Fruit fly (Drosophila melanogaster) whole organism, embryonic: ENCODE measurements around the gene CG16959.

Source experiments
- BEAF-32 ChIP-seq: fragments of 200-800 bp; sonication (Bioruptor generic); optimal IDR thresholded peaks from 3 replicates; lab custom pipeline; 2017; ENCODE audit warnings: missing biosample characterization, missing genetic modification characterization, mild to moderate bottlenecking, moderate library complexity, missing genetic modification reagents
- CG10543 ChIP-seq: fragments of 200-800 bp; sonication (Bioruptor generic); optimal IDR thresholded peaks from 3 replicates; lab custom pipeline; 2017; ENCODE audit warnings: missing biosample characterization, mild to moderate bottlenecking, missing genetic modification characterization, moderate library complexity
- CG12071 ChIP-seq: fragments of 200-800 bp; sonication (Bioruptor generic); optimal IDR thresholded peaks from 3 replicates; lab custom pipeline; 2018; ENCODE audit warnings: missing biosample characterization, mild to moderate bottlenecking, missing genetic modification characterization
- CG12744 ChIP-seq: fragments of 200-800 bp; sonication (Bioruptor generic); optimal IDR thresholded peaks from 2 replicates; lab custom pipeline; 2016; ENCODE audit warnings: missing biosample characterization, missing genetic modification characterization
- CG12769 ChIP-seq: fragments of 200-800 bp; sonication (Bioruptor generic); optimal IDR thresholded peaks from 2 replicates; lab custom pipeline; 2019; ENCODE audit warnings: missing biosample characterization, mild to moderate bottlenecking, missing genetic modification characterization, moderate library complexity
- CG13287 ChIP-seq: fragments of 200-800 bp; sonication (Bioruptor generic); IDR thresholded peaks from 2 replicates; pipeline ENCODE4 v1.3.6; 2022; ENCODE audit warnings: missing biosample characterization, missing genetic modification characterization; ENCODE audit not compliant: partially characterized antibody
- CG13424 ChIP-seq: fragments of 200-800 bp; sonication (Bioruptor generic); optimal IDR thresholded peaks from 2 replicates; lab custom pipeline; 2019; ENCODE audit warnings: missing biosample characterization, mild to moderate bottlenecking, missing genetic modification characterization, moderate library complexity
- CG13894 ChIP-seq: fragments of 200-800 bp; sonication (Bioruptor generic); optimal IDR thresholded peaks from 3 replicates; lab custom pipeline; 2018; ENCODE audit warnings: missing biosample characterization, mild to moderate bottlenecking, missing genetic modification characterization, moderate library complexity
- CG14667 ChIP-seq: fragments of 200-800 bp; sonication (Bioruptor generic); IDR thresholded peaks from 2 replicates; pipeline ENCODE4 v1.3.6; 2022; ENCODE audit warnings: missing biosample characterization, missing genetic modification characterization
- CG14860 ChIP-seq: fragments of 200-800 bp; sonication (Bioruptor generic); IDR thresholded peaks from 3 replicates; pipeline ENCODE4 v1.3.6; 2022; ENCODE audit warnings: missing biosample characterization, missing genetic modification characterization; ENCODE audit not compliant: partially characterized antibody
- CG15696 ChIP-seq: fragments of 200-800 bp; sonication (Bioruptor generic); optimal IDR thresholded peaks from 2 replicates; lab custom pipeline; 2019; ENCODE audit warnings: missing biosample characterization, mild to moderate bottlenecking, missing genetic modification characterization, moderate library complexity
- CG1603 ChIP-seq: fragments of 200-800 bp; sonication (Bioruptor generic); optimal IDR thresholded peaks from 2 replicates; lab custom pipeline; 2019; ENCODE audit warnings: missing biosample characterization, mild to moderate bottlenecking, missing genetic modification characterization, moderate library complexity
- CG17568 ChIP-seq: fragments of 200-800 bp; sonication (Bioruptor generic); optimal IDR thresholded peaks from 2 replicates; lab custom pipeline; 2018; ENCODE audit warnings: missing biosample characterization, mild to moderate bottlenecking, missing genetic modification characterization, moderate library complexity
- CG2202 ChIP-seq: fragments of 200-800 bp; sonication (Bioruptor generic); optimal IDR thresholded peaks from 2 replicates; lab custom pipeline; 2018; ENCODE audit warnings: missing biosample characterization, mild to moderate bottlenecking, missing genetic modification characterization
- CG32532 ChIP-seq: fragments of 200-800 bp; sonication (Bioruptor generic); IDR thresholded peaks from 2 replicates; pipeline ENCODE4 v1.3.6; 2022; ENCODE audit warnings: missing biosample characterization, missing genetic modification characterization
- CG32772 ChIP-seq: fragments of 200-800 bp; sonication (Bioruptor generic); IDR thresholded peaks from 2 replicates; pipeline ENCODE4 v1.3.6; 2022; ENCODE audit warnings: missing biosample characterization, missing genetic modification characterization
- CG43689 ChIP-seq: fragments of 200-800 bp; sonication (Bioruptor generic); IDR thresholded peaks from 2 replicates; pipeline ENCODE4 v1.3.6; 2022; ENCODE audit warnings: missing biosample characterization, missing genetic modification characterization
- CG5245 ChIP-seq: fragments of 200-800 bp; sonication (Bioruptor generic); optimal IDR thresholded peaks from 3 replicates; lab custom pipeline; 2016; ENCODE audit warnings: missing biosample characterization, missing genetic modification characterization
- CG7745 ChIP-seq: fragments of 200-800 bp; sonication (Bioruptor generic); optimal IDR thresholded peaks from 2 replicates; lab custom pipeline; 2018; ENCODE audit warnings: missing biosample characterization, mild to moderate bottlenecking, missing genetic modification characterization, moderate library complexity
- CG8089 ChIP-seq: fragments of 200-800 bp; sonication (Bioruptor generic); optimal IDR thresholded peaks from 3 replicates; lab custom pipeline; 2016; ENCODE audit warnings: missing biosample characterization, missing genetic modification characterization
- CG9817 ChIP-seq: fragments of 200-800 bp; sonication (Bioruptor generic); optimal IDR thresholded peaks from 2 replicates; lab custom pipeline; 2018; ENCODE audit warnings: missing biosample characterization, mild to moderate bottlenecking, missing genetic modification characterization, moderate library complexity
- CkIIα-i1 ChIP-seq: fragments of 200-800 bp; sonication (Bioruptor generic); IDR thresholded peaks from 2 replicates; pipeline ENCODE4 v1.3.6; 2022; ENCODE audit warnings: missing biosample characterization, missing genetic modification characterization
- Dad ChIP-seq: fragments of 200-800 bp; sonication (Bioruptor generic); optimal IDR thresholded peaks from 3 replicates; lab custom pipeline; 2016; ENCODE audit warnings: missing biosample characterization, missing genetic modification characterization
- Dip2 ChIP-seq: fragments of 200-800 bp; sonication (Bioruptor generic); IDR thresholded peaks from 2 replicates; pipeline ENCODE4 v1.3.6; 2022; ENCODE audit warnings: missing biosample characterization, missing genetic modification characterization
- Dll ChIP-seq: fragments of 200-800 bp; sonication (Bioruptor generic); IDR thresholded peaks from 4 replicates; pipeline ENCODE4 v1.3.6; 2022; ENCODE audit warnings: missing biosample characterization, missing genetic modification characterization; ENCODE audit not compliant: partially characterized antibody
- Dp ChIP-seq: fragments of 200-800 bp; sonication (Bioruptor generic); optimal IDR thresholded peaks from 2 replicates; lab custom pipeline; 2018; ENCODE audit warnings: missing biosample characterization, mild to moderate bottlenecking, missing genetic modification characterization, moderate library complexity
- HmgD ChIP-seq: fragments of 200-800 bp; sonication (Bioruptor generic); optimal IDR thresholded peaks from 3 replicates; lab custom pipeline; 2016; ENCODE audit warnings: missing biosample characterization, missing genetic modification characterization
- Meics ChIP-seq: fragments of 200-800 bp; sonication (Bioruptor generic); optimal IDR thresholded peaks from 2 replicates; lab custom pipeline; 2017; ENCODE audit warnings: missing biosample characterization, mild to moderate bottlenecking, missing genetic modification characterization
- Oaz ChIP-seq: fragments of 200-800 bp; sonication (Bioruptor generic); IDR thresholded peaks from 2 replicates; pipeline ENCODE4 v1.3.6; 2022; ENCODE audit warnings: missing biosample characterization, missing genetic modification characterization
- Poxn ChIP-seq: fragments of 200-800 bp; sonication (Bioruptor generic); IDR thresholded peaks from 2 replicates; pipeline ENCODE4 v1.3.6; 2022; ENCODE audit warnings: missing biosample characterization, missing genetic modification characterization
- Sry-β ChIP-seq: fragments of 200-800 bp; sonication (Bioruptor generic); optimal IDR thresholded peaks from 2 replicates; lab custom pipeline; 2018; ENCODE audit warnings: missing biosample characterization, mild to moderate bottlenecking, missing genetic modification characterization, moderate library complexity
- ato ChIP-seq: fragments of 200-800 bp; sonication (Bioruptor generic); IDR thresholded peaks from 2 replicates; pipeline ENCODE4 v1.3.6; 2022; ENCODE audit warnings: missing biosample characterization, missing genetic modification characterization; ENCODE audit not compliant: partially characterized antibody
- bowl ChIP-seq: fragments of 200-800 bp; sonication (Bioruptor generic); IDR thresholded peaks from 2 replicates; pipeline ENCODE4 v1.3.6; 2022; ENCODE audit warnings: missing biosample characterization, missing genetic modification characterization
- cas ChIP-seq: fragments of 200-800 bp; sonication (Bioruptor generic); IDR thresholded peaks from 2 replicates; pipeline ENCODE4 v1.3.6; 2022; ENCODE audit warnings: missing biosample characterization, missing genetic modification characterization
- emc ChIP-seq: fragments of 200-800 bp; sonication (Bioruptor generic); optimal IDR thresholded peaks from 2 replicates; lab custom pipeline; 2016; ENCODE audit warnings: missing biosample characterization, missing genetic modification characterization
- ftz-f1 ChIP-seq: fragments of 200-800 bp; sonication (Bioruptor generic); optimal IDR thresholded peaks from 2 replicates; lab custom pipeline; 2016; ENCODE audit warnings: missing biosample characterization, missing genetic modification characterization
- gcm ChIP-seq: fragments of 200-800 bp; sonication (Bioruptor generic); optimal IDR thresholded peaks from 2 replicates; lab custom pipeline; 2019; ENCODE audit warnings: missing biosample characterization, mild to moderate bottlenecking, missing genetic modification characterization, moderate library complexity
- gfzf ChIP-seq: fragments of 200-800 bp; sonication (Bioruptor generic); optimal IDR thresholded peaks from 2 replicates; lab custom pipeline; 2016; ENCODE audit warnings: missing biosample characterization, mild to moderate bottlenecking, missing genetic modification characterization, moderate library complexity
- ham ChIP-seq: fragments of 200-800 bp; sonication (Bioruptor generic); IDR thresholded peaks from 2 replicates; pipeline ENCODE4 v1.3.6; 2022; ENCODE audit warnings: missing biosample characterization, missing genetic modification characterization
- ken ChIP-seq: fragments of 200-800 bp; sonication (Bioruptor generic); IDR thresholded peaks from 3 replicates; pipeline ENCODE4 v1.3.6; 2022; ENCODE audit warnings: missing biosample characterization, missing genetic modification characterization
- knrl ChIP-seq: fragments of 200-800 bp; sonication (Bioruptor generic); IDR thresholded peaks from 3 replicates; pipeline ENCODE4 v1.3.6; 2022; ENCODE audit warnings: missing biosample characterization, missing genetic modification characterization; ENCODE audit not compliant: partially characterized antibody
- lola ChIP-seq, 3 experiments: fragments of >200 bp in 2 of 3; fragments of 200-800 bp in 1 of 3; sonication (Bioruptor generic) in 1 of 3; optimal IDR thresholded peaks; 2 replicates each; lab custom pipeline; 2017 to 2019; ENCODE audit warnings: missing biosample characterization in 3 of 3, missing genetic modification characterization in 3 of 3, mild to moderate bottlenecking in 1 of 3, moderate library complexity in 1 of 3
- mam ChIP-seq: fragments of 200-800 bp; sonication (Bioruptor generic); optimal IDR thresholded peaks from 3 replicates; lab custom pipeline; 2016; ENCODE audit warnings: missing biosample characterization, missing genetic modification characterization
- p53 ChIP-seq: fragments of 200-800 bp; sonication (Bioruptor generic); optimal IDR thresholded peaks from 2 replicates; lab custom pipeline; 2016; ENCODE audit warnings: missing biosample characterization, missing genetic modification characterization
- pita ChIP-seq: fragments of 200-800 bp; sonication (Bioruptor generic); optimal IDR thresholded peaks from 2 replicates; lab custom pipeline; 2017; ENCODE audit warnings: missing biosample characterization, mild to moderate bottlenecking, missing genetic modification characterization
- sens ChIP-seq: fragments of 200-800 bp; sonication (Bioruptor generic); peaks from one replicate; lab custom pipeline; 2016; ENCODE audit warnings: missing biosample characterization, missing genetic modification characterization
- so ChIP-seq: fragments of 200-800 bp; sonication (Bioruptor generic); IDR thresholded peaks from 3 replicates; pipeline ENCODE4 v1.3.6; 2022; ENCODE audit warnings: missing biosample characterization, missing genetic modification characterization
- wdn ChIP-seq: fragments of 200-800 bp; sonication (Bioruptor generic); IDR thresholded peaks from 2 replicates; pipeline ENCODE4 v1.3.6; 2022; ENCODE audit warnings: missing biosample characterization, missing genetic modification characterization
- wek ChIP-seq: fragments of 200-800 bp; sonication (Bioruptor generic); optimal IDR thresholded peaks from 3 replicates; lab custom pipeline; 2018; ENCODE audit warnings: missing biosample characterization, mild to moderate bottlenecking, missing genetic modification characterization, moderate library complexity
- z ChIP-seq: fragments of 200-800 bp; sonication (Bioruptor generic); IDR thresholded peaks from 3 replicates; pipeline ENCODE4 v1.3.6; 2022; ENCODE audit warnings: missing biosample characterization, missing genetic modification characterization
- zfh1 ChIP-seq: fragments of 200-800 bp; sonication (Bioruptor generic); IDR thresholded peaks from 3 replicates; pipeline ENCODE4 v1.3.6; 2022; ENCODE audit warnings: missing biosample characterization, missing genetic modification characterization

The CG16959 gene

dm6 chr3L:15072149-15072548, 53.0 kb downstream of the CG16959 start (continued):
- TF ChIP-seq z (GFP tag; lab: Robert Waterston, UW) (peak; percentile 69; the same call in 1 of the 3 replicates), CG13287 (GFP tag; lab: Robert Waterston, UW) (peak; percentile 42), wdn (no peak), CG10543 (no peak), CG32532 (GFP tag; lab: Robert Waterston, UW) (0 out of 2 replicates have a peak, but pooled peaks have one; percentile 10), CG8089 (GFP tag; lab: Kevin White, UChicago) (no peak), Poxn (GFP tag; lab: Robert Waterston, UW) (no peak), CG5245 (no peak), CG9817 (tag; lab: Kevin White, UChicago) (no peak), CG2202 (tag; lab: Kevin White, UChicago) (no peak), CG7745 (no peak), CG13424 (tag; lab: Kevin White, UChicago) (no peak), CG12071 (no peak), cas (GFP tag; lab: Robert Waterston, UW) (no peak), sens (GFP tag; lab: Kevin White, UChicago) (no peak), CG13894 (tag; lab: Kevin White, UChicago) (no peak), CG1603 (tag; lab: Kevin White, UChicago) (peak; percentile 20), Dad (GFP tag; lab: Kevin White, UChicago) (no peak), CG43689 (GFP tag; lab: Robert Waterston, UW) (no peak), BEAF-32 (peak; percentile 17), so (GFP tag; lab: Robert Waterston, UW) (no peak), p53 (GFP tag; lab: Kevin White, UChicago) (no peak), CG14860 (no peak), mam (GFP tag; lab: Kevin White, UChicago) (no peak), CG32772 (GFP tag; lab: Robert Waterston, UW) (no peak), Dip2 (no peak), ato (GFP tag; lab: Robert Waterston, UW) (0 out of 2 replicates have a peak, but pooled peaks have one; percentile 46), CG15696 (tag; lab: Kevin White, UChicago) (no peak), Oaz (GFP tag; lab: Robert Waterston, UW) (no peak), CG12744 (GFP tag; lab: Kevin White, UChicago) (no peak), pita (GFP tag; lab: Kevin White, UChicago) (peak; percentile 67), zfh1 (GFP tag; lab: Robert Waterston, UW) (no peak), gfzf (GFP tag; lab: Kevin White, UChicago) (peak; percentile 25), Sry-β (GFP tag; lab: Kevin White, UChicago) (no peak), lola (GFP tag; optimal IDR thresholded peaks at IDR 0.05; lab: Kevin White, UChicago) (no peak), emc (GFP tag; lab: Kevin White, UChicago) (no peak), HmgD (peak; percentile 0), CG17568 (GFP tag; lab: Kevin White, UChicago) (no peak), Meics (GFP tag; lab: Kevin White, UChicago) (peak; percentile 90), Dll (no peak), gcm (GFP tag; lab: Kevin White, UChicago) (peak; percentile 11), ken (no peak), CkIIα-i1 (no peak), CG14667 (GFP tag; lab: Robert Waterston, UW) (no peak), ham (GFP tag; lab: Robert Waterston, UW) (no peak), wek (GFP tag; lab: Kevin White, UChicago) (no peak), CG12769 (tag; lab: Kevin White, UChicago) (no peak), Dp (GFP tag; lab: Kevin White, UChicago) (peak; percentile 5), ftz-f1 (GFP tag; lab: Kevin White, UChicago) (no peak), knrl (0 out of 3 replicates have a peak, but pooled peaks have one; percentile 26), bowl (GFP tag; lab: Robert Waterston, UW) (no peak)
